Worm (Caenorhabditis elegans) whole organism, L4 larva: ENCODE data around the gene C33F10.4.

Experiments
- F49E8.2 ChIP-seq: sonication (generic microtip); optimal IDR thresholded peaks from 2 replicates; lab custom pipeline; 2016; ENCODE audit warnings: missing compliant biosample characterization, mild to moderate bottlenecking, missing genetic modification characterization, borderline replicate concordance
- R02D3.7 ChIP-seq: fragments of 150-350 bp; sonication (generic microtip); optimal IDR thresholded peaks from 3 replicates; lab custom pipeline; 2014; ENCODE audit warnings: missing biosample characterization, missing genetic modification characterization
- Y48G9A.11 ChIP-seq: fragments of 200-800 bp; sonication (Bioruptor generic); IDR thresholded peaks from 2 replicates; pipeline ENCODE4 v1.3.6; 2022; ENCODE audit warnings: missing genetic modification reagents, missing genetic modification characterization, missing compliant biosample characterization
- aha-1 ChIP-seq: fragments of 150-350 bp; peaks from one replicate; lab custom pipeline; 2014; ENCODE audit warnings: missing biosample characterization, missing genetic modification characterization
- attf-4 ChIP-seq: sonication (generic microtip); optimal IDR thresholded peaks from 3 replicates; lab custom pipeline; 2017; ENCODE audit warnings: missing biosample characterization, missing genetic modification characterization
- ceh-20 ChIP-seq: fragments of 200-800 bp; sonication (Bioruptor generic); IDR thresholded peaks from 2 replicates; pipeline ENCODE4 v1.3.6; 2022; ENCODE audit warnings: missing genetic modification reagents, missing genetic modification characterization, missing compliant biosample characterization
- daf-16 ChIP-seq, 3 experiments: sonication (generic microtip); optimal IDR thresholded peaks; 2 replicates each; lab custom pipeline; 2016 to 2017; ENCODE audit warnings: missing genetic modification characterization in 3 of 3, missing genetic modification reagents in 3 of 3, mild to moderate bottlenecking in 2 of 3, missing compliant biosample characterization in 2 of 3, missing biosample characterization in 1 of 3, moderate library complexity in 1 of 3
- daf-8 ChIP-seq: fragments of 200-800 bp; sonication (Bioruptor generic); IDR thresholded peaks from 2 replicates; pipeline ENCODE4 v1.3.6; 2022; ENCODE audit warnings: missing genetic modification characterization, missing compliant biosample characterization
- dmd-6 ChIP-seq: fragments of 200-800 bp; sonication (Bioruptor generic); IDR thresholded peaks from 2 replicates; pipeline ENCODE4 v1.3.6; 2022; ENCODE audit warnings: missing genetic modification reagents, missing genetic modification characterization, missing compliant biosample characterization
- dmd-9 ChIP-seq: fragments of 200-800 bp; sonication (Bioruptor generic); IDR thresholded peaks from 2 replicates; pipeline ENCODE4 v1.3.6; 2022; ENCODE audit warnings: missing genetic modification reagents, missing genetic modification characterization, missing compliant biosample characterization
- dve-1 ChIP-seq: sonication (generic microtip); optimal IDR thresholded peaks from 2 replicates; lab custom pipeline; 2017; ENCODE audit warnings: antibody characterized with exemption, mild to moderate bottlenecking, missing genetic modification characterization, missing compliant biosample characterization; ENCODE audit not compliant: insufficient read depth
- egl-43 ChIP-seq: fragments of 200-800 bp; sonication (Bioruptor generic); IDR thresholded peaks from 2 replicates; pipeline ENCODE4 v1.3.6; 2022; ENCODE audit warnings: missing genetic modification reagents, missing genetic modification characterization, missing compliant biosample characterization
- hlh-11 ChIP-seq: fragments of 200-800 bp; sonication (Bioruptor generic); optimal IDR thresholded peaks from 2 replicates; lab custom pipeline; 2018; ENCODE audit warnings: mild to moderate bottlenecking, missing genetic modification characterization, missing compliant biosample characterization
- jun-1 ChIP-seq: fragments of 150-350 bp; optimal IDR thresholded peaks from 2 replicates; lab custom pipeline; 2014; ENCODE audit warnings: missing biosample characterization, missing genetic modification reagents, missing genetic modification characterization
- lin-1 ChIP-seq: fragments of 200-800 bp; sonication (Bioruptor generic); IDR thresholded peaks from 2 replicates; pipeline ENCODE4 v1.3.6; 2022; ENCODE audit warnings: missing genetic modification reagents, missing genetic modification characterization, missing compliant biosample characterization
- lin-13 ChIP-seq: fragments of 150-350 bp; optimal IDR thresholded peaks from 2 replicates; lab custom pipeline; 2014; ENCODE audit warnings: missing biosample characterization, missing genetic modification reagents, missing genetic modification characterization
- lin-38 ChIP-seq: fragments of 200-800 bp; sonication (Bioruptor generic); IDR thresholded peaks from 2 replicates; pipeline ENCODE4 v1.3.6; 2022; ENCODE audit warnings: missing genetic modification reagents, missing genetic modification characterization, missing compliant biosample characterization
- lsy-2 ChIP-seq, 2 experiments: fragments of 150-350 bp in 1 of 2; sonication (generic microtip) in 1 of 2; optimal IDR thresholded peaks; 2 replicates each; lab custom pipeline; 2014 to 2017; ENCODE audit warnings: missing biosample characterization in 2 of 2, missing genetic modification characterization in 2 of 2
- madf-9 ChIP-seq: fragments of 200-800 bp; sonication (Bioruptor generic); conservative IDR thresholded peaks from 2 replicates; pipeline ENCODE4 v1.3.6; 2022; ENCODE audit warnings: missing genetic modification reagents, missing genetic modification characterization, missing compliant biosample characterization
- nhr-11 ChIP-seq: fragments of 150-350 bp; optimal IDR thresholded peaks from 2 replicates; lab custom pipeline; 2014; ENCODE audit warnings: missing biosample characterization, missing genetic modification characterization
- nhr-25 ChIP-seq: sonication (generic microtip); optimal IDR thresholded peaks from 2 replicates; lab custom pipeline; 2017; ENCODE audit warnings: missing genetic modification characterization, mild to moderate bottlenecking, missing compliant biosample characterization, antibody characterized with exemption, moderate library complexity, borderline replicate concordance; ENCODE audit not compliant: insufficient read depth
- nhr-28 ChIP-seq: fragments of 150-350 bp; optimal IDR thresholded peaks from 2 replicates; lab custom pipeline; 2014; ENCODE audit warnings: missing biosample characterization, missing genetic modification characterization
- nhr-41 ChIP-seq: fragments of 200-800 bp; sonication (Bioruptor generic); IDR thresholded peaks from 2 replicates; pipeline ENCODE4 v1.3.6; 2022; ENCODE audit warnings: missing genetic modification reagents, missing genetic modification characterization, missing compliant biosample characterization
- nhr-6 ChIP-seq: fragments of 150-350 bp; optimal IDR thresholded peaks from 2 replicates; lab custom pipeline; 2014; ENCODE audit warnings: missing biosample characterization, missing genetic modification characterization
- php-3 ChIP-seq: fragments of 200-800 bp; sonication (Bioruptor generic); IDR thresholded peaks from 2 replicates; pipeline ENCODE4 v1.3.6; 2022; ENCODE audit warnings: missing genetic modification reagents, missing genetic modification characterization, missing compliant biosample characterization
- pqm-1 ChIP-seq: sonication (generic microtip); optimal IDR thresholded peaks from 2 replicates; lab custom pipeline; 2017; ENCODE audit warnings: missing biosample characterization, missing genetic modification characterization
- rbr-2 ChIP-seq: sonication (generic microtip); optimal IDR thresholded peaks from 2 replicates; lab custom pipeline; 2016; ENCODE audit warnings: missing genotype, missing genetic modification characterization, missing compliant biosample characterization
- set-16 ChIP-seq: fragments of 200-800 bp; sonication (Bioruptor generic); IDR thresholded peaks from 2 replicates; pipeline ENCODE4 v1.3.6; 2022; ENCODE audit warnings: missing genetic modification reagents, missing genetic modification characterization, missing compliant biosample characterization
- snpc-4 ChIP-seq: fragments of 150-350 bp; optimal IDR thresholded peaks from 2 replicates; lab custom pipeline; 2014; ENCODE audit warnings: missing biosample characterization, missing genetic modification characterization
- spr-3 ChIP-seq: fragments of 200-800 bp; sonication (Bioruptor generic); optimal IDR thresholded peaks from 2 replicates; lab custom pipeline; 2018; ENCODE audit warnings: mild to moderate bottlenecking, missing genetic modification characterization, missing compliant biosample characterization
- unc-62 ChIP-seq, 3 experiments: fragments of 150-350 bp in 1 of 3; sonication (generic microtip); optimal IDR thresholded peaks in 2 of 3; peaks in 1 of 3; 1 replicate in 1 of 3; 2 replicates in 2 of 3; lab custom pipeline; 2014 to 2017; ENCODE audit warnings: missing biosample characterization in 3 of 3, missing genetic modification characterization in 3 of 3, missing genetic modification reagents in 3 of 3, missing genotype in 1 of 3
- zfp-2 ChIP-seq: sonication (generic microtip); optimal IDR thresholded peaks from 2 replicates; lab custom pipeline; 2016; ENCODE audit warnings: mild to moderate bottlenecking, missing genetic modification characterization, missing compliant biosample characterization

The C33F10.4 gene

ce11 chrII:4793320-4793719, 2.2 kb upstream of the C33F10.4 start:
- no peak for TF ChIP-seq R02D3.7 (tag; lab: Kevin White, UChicago)
- peak; percentile 95 for TF ChIP-seq aha-1 (tag; lab: Kevin White, UChicago)

ce11 chrII:4797071-4797470, 1.5 kb downstream of the C33F10.4 start, which contains the start of gene C33F10.14:
Gene C33F10.14 (plus strand): TSS chrII:4797371.
- no peak for TF ChIP-seq dmd-9 (GFP tag; lab: Robert Waterston, UW)
- TF ChIP-seq set-16 (GFP tag; lab: Robert Waterston, UW), result no peak
- TF ChIP-seq lin-1 (GFP tag; lab: Robert Waterston, UW), result no peak
- TF ChIP-seq nhr-6, result no peak
- TF ChIP-seq attf-4 (tag; lab: Kevin White, UChicago), result no peak

- no peak for TF ChIP-seq snpc-4 (tag; lab: Kevin White, UChicago)
- TF ChIP-seq egl-43 (GFP tag; lab: Robert Waterston, UW), result 0 out of 2 replicates have a peak, but pooled peaks have one; percentile 5
- TF ChIP-seq lin-13 (GFP tag; lab: Kevin White, UChicago), result no peak
- TF ChIP-seq unc-62 (GFP tag; optimal IDR thresholded peaks at IDR 0.05 in 1 of 2; lab: Kevin White, UChicago), result peak in 1 of 2 experiments; percentile 95
- no peak for TF ChIP-seq unc-62 (tag; optimal IDR thresholded peaks at IDR 0.05; lab: Kevin White, UChicago)
- no peak for TF ChIP-seq zfp-2 (tag; lab: Kevin White, UChicago)
Measured at ce11 chrII:4800524-4800923, 5.0 kb downstream of the C33F10.4 start.

ce11 chrII:4802917-4803316, 7.4 kb downstream of the C33F10.4 start:
- peak; percentile 66 for TF ChIP-seq nhr-28 (tag; lab: Kevin White, UChicago)
- no peak for TF ChIP-seq lin-1 (GFP tag; lab: Robert Waterston, UW)
- TF ChIP-seq dve-1 (tag; lab: Kevin White, UChicago), result peak; percentile 1
- peak; percentile 42; the same call in 1 of the 2 replicates for TF ChIP-seq dmd-6 (GFP tag; lab: Robert Waterston, UW)
- TF ChIP-seq php-3 (GFP tag; lab: Robert Waterston, UW), result peak; percentile 64; the same call in 1 of the 2 replicates
- TF ChIP-seq daf-16 (GFP tag; optimal IDR thresholded peaks at IDR 0.05; lab: Kevin White, UChicago), result no peak
- TF ChIP-seq daf-16 (tag; optimal IDR thresholded peaks at IDR 0.05; lab: Kevin White, UChicago), result peak; percentile 49
- TF ChIP-seq pqm-1 (tag; lab: Kevin White, UChicago), result peak; percentile 77
- no peak for TF ChIP-seq jun-1 (tag; lab: Kevin White, UChicago)
- TF ChIP-seq hlh-11, result peak; percentile 29

- no peak for TF ChIP-seq Y48G9A.11 (GFP tag; lab: Robert Waterston, UW)
- peak; percentile 36 for TF ChIP-seq nhr-11
- TF ChIP-seq nhr-25, result no peak
- TF ChIP-seq spr-3, result no peak
- no peak for TF ChIP-seq daf-8 (GFP tag; lab: Robert Waterston, UW)
- no peak for TF ChIP-seq dmd-6 (GFP tag; lab: Robert Waterston, UW)
- no peak for TF ChIP-seq lin-38
- no peak for TF ChIP-seq nhr-41 (GFP tag; lab: Robert Waterston, UW)
- peak in 1 of 2 experiments; percentile 58 for TF ChIP-seq daf-16 (GFP tag; optimal IDR thresholded peaks at IDR 0.05; lab: Kevin White, UChicago)
- TF ChIP-seq daf-16 (tag; optimal IDR thresholded peaks at IDR 0.05; lab: Kevin White, UChicago), result no peak
- no peak for TF ChIP-seq F49E8.2
- TF ChIP-seq lin-13 (GFP tag; lab: Kevin White, UChicago), result no peak
Measured at ce11 chrII:4805799-4806198, 10.2 kb downstream of the C33F10.4 start.

- TF ChIP-seq egl-43 (GFP tag; lab: Robert Waterston, UW) (no peak), rbr-2 (tag; lab: Kevin White, UChicago) (no peak), ceh-20 (GFP tag; lab: Robert Waterston, UW) (peak; percentile 35; the same call in 1 of the 2 replicates), madf-9 (no peak), lsy-2 (tag; optimal IDR thresholded peaks at IDR 0.05; lab: Kevin White, UChicago) (peak in 1 of 2 experiments; percentile 16), unc-62 (GFP tag; optimal IDR thresholded peaks at IDR 0.05 in 1 of 2; lab: Kevin White, UChicago) (peak in 1 of 2 experiments; percentile 81), unc-62 (tag; optimal IDR thresholded peaks at IDR 0.05; lab: Kevin White, UChicago) (no peak)
- TF ChIP-seq, all 104 proteins: peak for 3
Measured at ce11 chrII:4806261-4806660, 10.7 kb downstream of the C33F10.4 start.
